Fruit fly (Drosophila melanogaster): Measurements from ENCODE around the gene CG33978.

Gene CG33978

dm6 chr4:128884-129457 is 46.5 kb downstream of the CG33978 start:
- TF ChIP-seq lbe (GFP tag; optimal IDR thresholded peaks at IDR 0.05) = peak; percentile 25
- peak; percentile 73 for TF ChIP-seq MESR4 (GFP tag; optimal IDR thresholded peaks at IDR 0.05)
- TF ChIP-seq sens (GFP tag) = peak; percentile 45
- TF ChIP-seq CG2199 (GFP tag; IDR thresholded peaks at IDR 0.05) = 0 out of 3 replicates have a peak, but pooled peaks have one; percentile 26
- no peak for TF ChIP-seq Max (GFP tag; optimal IDR thresholded peaks at IDR 0.05)
- no peak for TF ChIP-seq Ada2b (GFP tag; IDR thresholded peaks at IDR 0.05)
- TF ChIP-seq Sry-β (GFP tag; optimal IDR thresholded peaks at IDR 0.05) = no peak
- TF ChIP-seq MBD-R2 (GFP tag; IDR thresholded peaks at IDR 0.05) = 0 out of 2 replicates have a peak, but pooled peaks have one; percentile 8
- peak; percentile 82 for TF ChIP-seq CG10431 (GFP tag; optimal IDR thresholded peaks at IDR 0.05)

Data from whole organism, embryonic.